Fruit fly (Drosophila melanogaster): ENCODE measurements around the gene Hers.

Hers gene

DNA sequence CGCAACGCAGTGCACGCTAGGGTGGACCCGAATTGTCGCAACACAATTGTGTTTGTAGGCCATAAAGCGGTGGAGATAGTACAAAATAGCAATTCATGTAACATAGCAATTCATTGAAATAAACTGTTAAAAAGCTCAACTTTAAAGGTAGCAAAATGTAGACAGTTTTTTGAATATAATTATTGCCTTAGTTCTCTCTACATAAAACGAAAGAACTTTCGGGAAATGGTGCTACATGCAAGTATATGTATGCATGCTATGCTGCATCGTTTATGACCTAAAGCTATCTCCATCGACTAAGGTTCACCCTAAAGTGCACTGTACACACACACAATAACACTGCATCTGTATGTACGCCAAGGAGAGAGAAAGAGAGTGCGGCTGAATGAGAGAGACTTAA, 9.1 kb downstream of the Hers start (continued):
- TF ChIP-seq nom (GFP tag; optimal IDR thresholded peaks at IDR 0.05) (peak; percentile 92), sob (GFP tag; IDR thresholded peaks at IDR 0.05) (0 out of 2 replicates have a peak, but pooled peaks have one; percentile 10), CG18262 (tag; optimal IDR thresholded peaks at IDR 0.05) (peak; percentile 56), CG2678 (tag; optimal IDR thresholded peaks at IDR 0.05) (peak; percentile 53), Hsf (GFP tag; optimal IDR thresholded peaks at IDR 0.05) (peak; percentile 17), CG18599 (GFP tag; optimal IDR thresholded peaks at IDR 0.05) (peak; percentile 52), Sox102F (GFP tag; optimal IDR thresholded peaks at IDR 0.05) (peak; percentile 61), CG7357 (GFP tag; IDR thresholded peaks at IDR 0.05) (0 out of 3 replicates have a peak, but pooled peaks have one; percentile 9), CG17359 (tag; optimal IDR thresholded peaks at IDR 0.05) (peak; percentile 29), CG8388 (GFP tag; optimal IDR thresholded peaks at IDR 0.05) (peak; percentile 22), CG10147 (GFP tag; optimal IDR thresholded peaks at IDR 0.05) (peak; percentile 1), bsh (GFP tag; optimal IDR thresholded peaks at IDR 0.05) (peak; percentile 56 to 94), dmrt99B (tag; optimal IDR thresholded peaks at IDR 0.05) (peak; percentile 71), CG6254 (GFP tag; optimal IDR thresholded peaks at IDR 0.05) (peak; percentile 45), luna (GFP tag; optimal IDR thresholded peaks at IDR 0.05) (no peak), CG4820 (GFP tag; optimal IDR thresholded peaks at IDR 0.05) (peak; percentile 7), ewg (GFP tag; optimal IDR thresholded peaks at IDR 0.05) (peak; percentile 26), D19A (tag; optimal IDR thresholded peaks at IDR 0.05) (peak; percentile 44), Sox100B (GFP tag; optimal IDR thresholded peaks at IDR 0.05) (peak; percentile 55), Med (GFP tag) (peak; percentile 71), CG16779 (GFP tag; IDR thresholded peaks at IDR 0.05) (no peak), CG2116 (GFP tag; optimal IDR thresholded peaks at IDR 0.05) (no peak), CG3281 (GFP tag; optimal IDR thresholded peaks at IDR 0.05) (peak; percentile 12), Oli (tag; optimal IDR thresholded peaks at IDR 0.05) (peak; percentile 48), Fer1 (GFP tag; optimal IDR thresholded peaks at IDR 0.05) (peak; percentile 2), CG1603 (tag; optimal IDR thresholded peaks at IDR 0.05) (peak; percentile 54), CG10267 (tag; optimal IDR thresholded peaks at IDR 0.05) (peak; percentile 26), CG1832 (GFP tag; optimal IDR thresholded peaks at IDR 0.05) (no peak), CG2712 (tag; optimal IDR thresholded peaks at IDR 0.05) (peak; percentile 34), Asciz (GFP tag; optimal IDR thresholded peaks at IDR 0.05) (peak; percentile 9), nmo (GFP tag; optimal IDR thresholded peaks at IDR 0.05) (peak; percentile 44), Lpt (GFP tag; optimal IDR thresholded peaks at IDR 0.05) (no peak), Hr51 (GFP tag; optimal IDR thresholded peaks at IDR 0.05) (peak in 1 of 2 experiments; percentile 49), her (GFP tag; optimal IDR thresholded peaks at IDR 0.05) (no peak), gem (tag; optimal IDR thresholded peaks at IDR 0.05) (peak; percentile 60), CG7839 (tag; optimal IDR thresholded peaks at IDR 0.05) (peak; percentile 49), org-1 (GFP tag; optimal IDR thresholded peaks at IDR 0.05) (peak; percentile 24), nerfin-1 (tag; optimal IDR thresholded peaks at IDR 0.05) (peak; percentile 23), CG14710 (tag; optimal IDR thresholded peaks at IDR 0.05) (peak; percentile 14), CG17385 (GFP tag; optimal IDR thresholded peaks at IDR 0.05) (peak; percentile 36), D (optimal IDR thresholded peaks at IDR 0.05) (no peak), D (GFP tag; optimal IDR thresholded peaks at IDR 0.05) (peak; percentile 28), CG30403 (GFP tag; optimal IDR thresholded peaks at IDR 0.05) (peak; percentile 21), seq (GFP tag; IDR thresholded peaks at IDR 0.05) (no peak), CG12071 (GFP tag; optimal IDR thresholded peaks at IDR 0.05) (peak; percentile 12), NfI (GFP tag; optimal IDR thresholded peaks at IDR 0.05) (peak; percentile 20), Ets65A (GFP tag) (peak; percentile 48), stc (GFP tag; IDR thresholded peaks at IDR 0.05) (no peak), CG13296 (GFP tag; optimal IDR thresholded peaks at IDR 0.05) (no peak)
